Worm (Caenorhabditis elegans) whole organism, L4 larva: ENCODE results near the gene srx-125.

Experiments used
- F26F4.8 ChIP-seq: fragments of 200-800 bp; sonication (Bioruptor generic); conservative IDR thresholded peaks from 2 replicates; pipeline ENCODE4 v1.3.6; 2022; ENCODE audit warnings: missing genetic modification characterization, missing compliant biosample characterization
- F37D6.2 ChIP-seq: sonication (generic microtip); optimal IDR thresholded peaks from 2 replicates; lab custom pipeline; 2016; ENCODE audit warnings: mild to moderate bottlenecking, missing genetic modification characterization, missing compliant biosample characterization
- F44E2.7 ChIP-seq: fragments of 200-800 bp; sonication (Bioruptor generic); IDR thresholded peaks from 2 replicates; pipeline ENCODE4 v2.1.2; 2022; ENCODE audit warnings: missing genetic modification characterization, missing compliant biosample characterization
- Y5F2A.4 ChIP-seq: fragments of 200-800 bp; sonication (Bioruptor generic); optimal IDR thresholded peaks from 2 replicates; lab custom pipeline; 2018; ENCODE audit warnings: mild to moderate bottlenecking, missing genetic modification characterization, missing compliant biosample characterization
- aha-1 ChIP-seq: fragments of 150-350 bp; peaks from one replicate; lab custom pipeline; 2014; ENCODE audit warnings: missing biosample characterization, missing genetic modification characterization
- aly-2 ChIP-seq: sonication (generic microtip); optimal IDR thresholded peaks from 2 replicates; lab custom pipeline; 2018; ENCODE audit warnings: missing biosample characterization, missing genetic modification characterization
- ceh-28 ChIP-seq: fragments of 150-350 bp; optimal IDR thresholded peaks from 2 replicates; lab custom pipeline; 2014; ENCODE audit warnings: missing biosample characterization, missing genetic modification reagents, missing genetic modification characterization
- ceh-32 ChIP-seq: sonication (generic microtip); optimal IDR thresholded peaks from 2 replicates; lab custom pipeline; 2016; ENCODE audit warnings: mild to moderate bottlenecking, missing genetic modification characterization, missing compliant biosample characterization; ENCODE audit not compliant: poor library complexity
- ceh-62 ChIP-seq: sonication (generic microtip); optimal IDR thresholded peaks from 2 replicates; lab custom pipeline; 2017; ENCODE audit warnings: missing biosample characterization, missing genetic modification characterization
- cey-2 ChIP-seq: sonication (generic microtip); optimal IDR thresholded peaks from 3 replicates; lab custom pipeline; 2017; ENCODE audit warnings: missing genetic modification characterization, mild to moderate bottlenecking, missing compliant biosample characterization, antibody characterized with exemption, borderline replicate concordance; ENCODE audit not compliant: insufficient read depth
- ctbp-1 ChIP-seq: fragments of 200-800 bp; sonication (Bioruptor generic); IDR thresholded peaks from 2 replicates; pipeline ENCODE4 v1.3.6; 2022; ENCODE audit warnings: missing genetic modification reagents, missing genetic modification characterization, missing compliant biosample characterization
- daf-12 ChIP-seq: fragments of 150-350 bp; optimal IDR thresholded peaks from 2 replicates; lab custom pipeline; 2014; ENCODE audit warnings: missing biosample characterization, missing genetic modification reagents, missing genetic modification characterization
- daf-16 ChIP-seq, 3 experiments: sonication (generic microtip); optimal IDR thresholded peaks; 2 replicates each; lab custom pipeline; 2016 to 2017; ENCODE audit warnings: missing genetic modification characterization in 3 of 3, missing genetic modification reagents in 3 of 3, mild to moderate bottlenecking in 2 of 3, missing compliant biosample characterization in 2 of 3, missing biosample characterization in 1 of 3, moderate library complexity in 1 of 3
- daf-8 ChIP-seq: fragments of 200-800 bp; sonication (Bioruptor generic); IDR thresholded peaks from 2 replicates; pipeline ENCODE4 v1.3.6; 2022; ENCODE audit warnings: missing genetic modification characterization, missing compliant biosample characterization
- dmd-6 ChIP-seq: fragments of 200-800 bp; sonication (Bioruptor generic); IDR thresholded peaks from 2 replicates; pipeline ENCODE4 v1.3.6; 2022; ENCODE audit warnings: missing genetic modification reagents, missing genetic modification characterization, missing compliant biosample characterization
- dmd-8 ChIP-seq: fragments of 200-800 bp; sonication (Bioruptor generic); IDR thresholded peaks from 2 replicates; pipeline ENCODE4 v1.3.6; 2022; ENCODE audit warnings: missing genetic modification characterization, missing compliant biosample characterization
- dmd-9 ChIP-seq: fragments of 200-800 bp; sonication (Bioruptor generic); IDR thresholded peaks from 2 replicates; pipeline ENCODE4 v1.3.6; 2022; ENCODE audit warnings: missing genetic modification reagents, missing genetic modification characterization, missing compliant biosample characterization
- dpl-1 ChIP-seq: fragments of 150-350 bp; optimal IDR thresholded peaks from 2 replicates; lab custom pipeline; 2014; ENCODE audit warnings: missing biosample characterization, missing genetic modification reagents, missing genetic modification characterization
- dve-1 ChIP-seq: sonication (generic microtip); optimal IDR thresholded peaks from 2 replicates; lab custom pipeline; 2017; ENCODE audit warnings: antibody characterized with exemption, mild to moderate bottlenecking, missing genetic modification characterization, missing compliant biosample characterization; ENCODE audit not compliant: insufficient read depth
- hif-1 ChIP-seq, 2 experiments: sonication (generic microtip); optimal IDR thresholded peaks; 2 replicates each; lab custom pipeline; 2016 to 2017; ENCODE audit warnings: missing compliant biosample characterization in 2 of 2, missing genetic modification characterization in 2 of 2, missing genetic modification reagents in 2 of 2, missing genotype in 2 of 2, mild to moderate bottlenecking in 1 of 2
- hlh-30 ChIP-seq: sonication (generic microtip); optimal IDR thresholded peaks from 2 replicates; lab custom pipeline; 2017; ENCODE audit warnings: antibody characterized with exemption, mild to moderate bottlenecking, missing genetic modification characterization, missing compliant biosample characterization; ENCODE audit not compliant: insufficient read depth
- hmg-1.1 ChIP-seq: fragments of 200-800 bp; sonication (Bioruptor generic); IDR thresholded peaks from 2 replicates; pipeline ENCODE4 v1.3.6; 2022; ENCODE audit warnings: missing genetic modification reagents, missing genetic modification characterization, missing compliant biosample characterization
- lin-29 ChIP-seq: fragments of 200-800 bp; sonication (Bioruptor generic); IDR thresholded peaks from 2 replicates; pipeline ENCODE4 v1.3.6; 2022; ENCODE audit warnings: missing genetic modification reagents, missing genetic modification characterization, missing compliant biosample characterization
- lin-39 ChIP-seq: fragments of 150-350 bp; optimal IDR thresholded peaks from 2 replicates; lab custom pipeline; 2014; ENCODE audit warnings: missing biosample characterization, missing genetic modification reagents, missing genetic modification characterization
- lsy-2 ChIP-seq, 2 experiments: fragments of 150-350 bp in 1 of 2; sonication (generic microtip) in 1 of 2; optimal IDR thresholded peaks; 2 replicates each; lab custom pipeline; 2014 to 2017; ENCODE audit warnings: missing biosample characterization in 2 of 2, missing genetic modification characterization in 2 of 2
- madf-5 ChIP-seq, 2 experiments: fragments of 200-800 bp; sonication (Bioruptor generic); IDR thresholded peaks; 2 replicates each; pipeline ENCODE4 v1.3.6; 2022; ENCODE audit warnings: missing compliant biosample characterization in 2 of 2, missing genetic modification characterization in 2 of 2
- mdl-1 ChIP-seq, 2 experiments: fragments of 150-350 bp in 1 of 2; sonication (generic microtip) in 1 of 2; optimal IDR thresholded peaks; 2 replicates each; lab custom pipeline; 2014 to 2017; ENCODE audit warnings: missing biosample characterization in 2 of 2, missing genetic modification characterization in 2 of 2
- mes-2 ChIP-seq: sonication (generic microtip); optimal IDR thresholded peaks from 2 replicates; lab custom pipeline; 2016; ENCODE audit warnings: missing genotype, mild to moderate bottlenecking, missing genetic modification characterization, missing compliant biosample characterization; ENCODE audit not compliant: poor library complexity, severe bottlenecking
- mxl-3 ChIP-seq: fragments of 200-800 bp; sonication (Bioruptor generic); optimal IDR thresholded peaks from 2 replicates; lab custom pipeline; 2018; ENCODE audit warnings: mild to moderate bottlenecking, missing genetic modification characterization, missing compliant biosample characterization
- nhr-102 ChIP-seq: sonication (generic microtip); optimal IDR thresholded peaks from 2 replicates; lab custom pipeline; 2016; ENCODE audit warnings: mild to moderate bottlenecking, missing genetic modification characterization, moderate library complexity, missing compliant biosample characterization
- nhr-25 ChIP-seq: sonication (generic microtip); optimal IDR thresholded peaks from 2 replicates; lab custom pipeline; 2017; ENCODE audit warnings: missing genetic modification characterization, mild to moderate bottlenecking, missing compliant biosample characterization, antibody characterized with exemption, moderate library complexity, borderline replicate concordance; ENCODE audit not compliant: insufficient read depth
- nhr-28 ChIP-seq: fragments of 150-350 bp; optimal IDR thresholded peaks from 2 replicates; lab custom pipeline; 2014; ENCODE audit warnings: missing biosample characterization, missing genetic modification characterization
- nhr-48 ChIP-seq: sonication (generic microtip); optimal IDR thresholded peaks from 2 replicates; lab custom pipeline; 2016; ENCODE audit warnings: mild to moderate bottlenecking, missing genetic modification characterization, missing compliant biosample characterization
- pqm-1 ChIP-seq: sonication (generic microtip); optimal IDR thresholded peaks from 2 replicates; lab custom pipeline; 2017; ENCODE audit warnings: missing biosample characterization, missing genetic modification characterization
- snpc-4 ChIP-seq: fragments of 150-350 bp; optimal IDR thresholded peaks from 2 replicates; lab custom pipeline; 2014; ENCODE audit warnings: missing biosample characterization, missing genetic modification characterization
- tag-97 ChIP-seq: fragments of 200-800 bp; sonication (Bioruptor generic); IDR thresholded peaks from 2 replicates; pipeline ENCODE4 v1.3.6; 2022; ENCODE audit warnings: missing genetic modification characterization, missing compliant biosample characterization
- unc-130 ChIP-seq: sonication (generic microtip); optimal IDR thresholded peaks from 2 replicates; lab custom pipeline; 2016; ENCODE audit warnings: missing genetic modification reagents, missing genetic modification characterization, missing compliant biosample characterization
- unc-62 ChIP-seq, 3 experiments: fragments of 150-350 bp in 1 of 3; sonication (generic microtip); optimal IDR thresholded peaks in 2 of 3; peaks in 1 of 3; 1 replicate in 1 of 3; 2 replicates in 2 of 3; lab custom pipeline; 2014 to 2017; ENCODE audit warnings: missing biosample characterization in 3 of 3, missing genetic modification characterization in 3 of 3, missing genetic modification reagents in 3 of 3, missing genotype in 1 of 3
- vab-7 ChIP-seq: fragments of 200-800 bp; sonication (Bioruptor generic); IDR thresholded peaks from 2 replicates; pipeline ENCODE4 v1.3.6; 2022; ENCODE audit warnings: missing genetic modification reagents, missing genetic modification characterization, missing compliant biosample characterization
- zag-1 ChIP-seq: fragments of 150-350 bp; optimal IDR thresholded peaks from 2 replicates; lab custom pipeline; 2014; ENCODE audit warnings: missing biosample characterization, missing genetic modification characterization
- zfp-2 ChIP-seq: sonication (generic microtip); optimal IDR thresholded peaks from 2 replicates; lab custom pipeline; 2016; ENCODE audit warnings: mild to moderate bottlenecking, missing genetic modification characterization, missing compliant biosample characterization
- zip-2 ChIP-seq: fragments of 150-350 bp; optimal IDR thresholded peaks from 2 replicates; lab custom pipeline; 2014; ENCODE audit warnings: missing biosample characterization, missing genetic modification characterization
- ztf-11 ChIP-seq: fragments of 150-350 bp; optimal IDR thresholded peaks from 2 replicates; lab custom pipeline; 2014; ENCODE audit warnings: missing biosample characterization, missing genetic modification characterization
- ztf-7 ChIP-seq: fragments of 150-350 bp; optimal IDR thresholded peaks from 2 replicates; lab custom pipeline; 2014; ENCODE audit warnings: missing biosample characterization, missing genetic modification characterization

Gene srx-125

DNA sequence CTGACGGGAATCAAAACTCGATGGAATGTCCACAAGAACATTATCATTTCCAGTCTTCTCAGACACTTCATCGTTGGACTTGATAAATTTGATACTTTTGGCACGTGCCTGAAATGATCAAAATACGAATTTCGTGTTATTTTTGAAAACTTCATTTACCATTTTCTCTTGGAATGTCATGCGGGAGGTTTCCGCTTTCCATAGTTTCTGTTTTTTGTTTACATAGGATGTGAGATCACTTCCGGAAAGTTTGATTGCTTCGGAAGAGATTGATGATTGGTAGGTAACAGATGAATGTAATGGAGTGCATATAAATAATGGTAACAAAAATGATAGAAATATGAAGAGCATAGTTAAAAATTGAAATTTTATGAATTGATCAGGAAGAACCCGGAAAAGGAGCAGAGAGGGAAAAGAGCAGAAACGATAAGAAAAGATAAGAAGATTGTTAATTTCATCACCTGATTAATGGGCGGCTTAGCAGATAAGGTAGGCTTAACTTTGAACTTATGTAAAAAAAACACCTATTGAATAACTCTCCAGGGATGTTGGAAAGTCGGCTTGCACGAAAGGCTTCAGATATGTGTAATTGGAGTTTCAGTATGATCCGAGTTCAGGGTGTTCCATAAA is 9.4 kb upstream of the srx-125 start, which contains the start of gene F32H5.1:
Gene F32H5.1, minus strand, starts transcription at position 386 of the 630 bp plus-strand sequence.
- TF ChIP-seq hlh-30 = no peak
- peak; percentile 31 for TF ChIP-seq dve-1 (tag; lab: Kevin White, UChicago)
- TF ChIP-seq lin-29 = no peak
- peak; percentile 42 for TF ChIP-seq nhr-28 (tag; lab: Kevin White, UChicago)
- peak; percentile 81 for TF ChIP-seq ztf-7 (tag; lab: Kevin White, UChicago)
- TF ChIP-seq lsy-2 (tag; optimal IDR thresholded peaks at IDR 0.05; lab: Kevin White, UChicago) = peak in 1 of 2 experiments; percentile 11
- TF ChIP-seq dmd-9 = no peak
- TF ChIP-seq dmd-6 (GFP tag; lab: Robert Waterston, UW) = peak; percentile 67
- TF ChIP-seq aha-1 (tag; lab: Kevin White, UChicago) = peak; percentile 18
- TF ChIP-seq pqm-1 = peak; percentile 88
- TF ChIP-seq, all 104 proteins: peak for 7

DNA sequence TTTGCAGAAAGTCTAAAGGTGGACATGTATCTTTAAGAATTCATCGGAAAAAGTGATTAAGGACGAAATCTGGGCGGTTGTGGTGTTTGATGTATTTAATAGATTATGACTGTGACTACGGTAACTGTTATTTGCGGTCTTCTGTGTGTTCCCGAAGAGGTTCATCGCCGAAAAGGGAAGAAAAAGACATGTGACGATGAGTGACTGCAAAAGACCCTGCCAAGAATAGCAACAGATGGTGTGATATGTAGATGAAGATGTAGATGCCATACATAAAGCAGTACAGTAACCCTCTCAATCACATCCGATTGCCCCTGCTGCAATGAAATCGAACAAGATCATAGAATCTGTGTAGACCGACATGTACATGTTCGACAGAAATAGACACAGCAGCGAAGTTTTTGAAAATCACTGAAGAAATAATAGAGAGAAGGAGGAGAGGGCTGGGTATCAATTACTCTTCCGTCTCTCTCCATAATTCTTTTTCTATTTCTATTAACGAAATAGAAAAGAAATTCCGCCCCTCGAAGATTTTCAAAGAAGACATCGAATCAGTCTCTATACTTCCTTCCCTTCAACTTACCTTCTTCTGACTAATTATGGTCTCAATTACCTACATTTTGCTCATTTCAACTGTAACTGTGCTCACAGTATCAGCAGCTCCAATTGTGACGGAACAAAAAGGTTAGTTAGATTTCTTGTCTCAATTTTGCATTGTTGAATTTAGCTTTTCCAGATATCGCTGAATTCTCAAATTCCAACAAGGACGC is 8.1 kb upstream of the srx-125 start, which contains the start of gene F32H5.3:
Gene F32H5.3, plus strand, starts transcription at position 513 of the 770 bp plus-strand sequence.
- TF ChIP-seq daf-8 (no peak), lsy-2 (tag; optimal IDR thresholded peaks at IDR 0.05; lab: Kevin White, UChicago) (peak in 1 of 2 experiments; percentile 37), zfp-2 (no peak), daf-12 (no peak), zag-1 (no peak), F26F4.8 (no peak), snpc-4 (tag; lab: Kevin White, UChicago) (no peak), aly-2 (tag; lab: Kevin White, UChicago) (no peak), ztf-11 (no peak), nhr-25 (tag; lab: Kevin White, UChicago) (peak; percentile 0), cey-2 (no peak), madf-5 (GFP tag; IDR thresholded peaks at IDR 0.05; lab: Robert Waterston, UW) (no peak), hif-1 (tag; optimal IDR thresholded peaks at IDR 0.05; lab: Kevin White, UChicago) (no peak), Y5F2A.4 (GFP tag; lab: Kevin White, UChicago) (no peak), dmd-8 (GFP tag; lab: Robert Waterston, UW) (no peak), mxl-3 (peak; percentile 35), mes-2 (tag; lab: Kevin White, UChicago) (no peak), lin-39 (no peak), dpl-1 (GFP tag; lab: Kevin White, UChicago) (no peak), zip-2 (tag; lab: Kevin White, UChicago) (no peak), ztf-7 (tag; lab: Kevin White, UChicago) (no peak), vab-7 (GFP tag; lab: Robert Waterston, UW) (no peak), daf-16 (GFP tag; optimal IDR thresholded peaks at IDR 0.05; lab: Kevin White, UChicago) (no peak), daf-16 (tag; optimal IDR thresholded peaks at IDR 0.05; lab: Kevin White, UChicago) (no peak), nhr-48 (tag; lab: Kevin White, UChicago) (no peak), unc-62 (GFP tag; optimal IDR thresholded peaks at IDR 0.05 in 1 of 2; lab: Kevin White, UChicago) (peak in 1 of 2 experiments; percentile 97), unc-62 (tag; optimal IDR thresholded peaks at IDR 0.05; lab: Kevin White, UChicago) (no peak), nhr-102 (tag; lab: Kevin White, UChicago) (no peak), ceh-28 (tag; lab: Kevin White, UChicago) (no peak), mdl-1 (tag; optimal IDR thresholded peaks at IDR 0.05; lab: Kevin White, UChicago) (peak in 1 of 2 experiments; percentile 44), unc-130 (GFP tag; lab: Kevin White, UChicago) (no peak), nhr-28 (tag; lab: Kevin White, UChicago) (peak; percentile 63), ceh-62 (no peak), F37D6.2 (tag; lab: Kevin White, UChicago) (no peak), F44E2.7 (GFP tag; lab: Robert Waterston, UW) (no peak), ceh-32 (tag; lab: Kevin White, UChicago) (no peak), hmg-1.1 (GFP tag; lab: Robert Waterston, UW) (no peak), dmd-9 (no peak), tag-97 (GFP tag; lab: Robert Waterston, UW) (no peak), ctbp-1 (GFP tag; lab: Robert Waterston, UW) (no peak), dve-1 (tag; lab: Kevin White, UChicago) (no peak)
